Fruit fly (Drosophila melanogaster): ENCODE results near the gene CG42564.

DNA sequence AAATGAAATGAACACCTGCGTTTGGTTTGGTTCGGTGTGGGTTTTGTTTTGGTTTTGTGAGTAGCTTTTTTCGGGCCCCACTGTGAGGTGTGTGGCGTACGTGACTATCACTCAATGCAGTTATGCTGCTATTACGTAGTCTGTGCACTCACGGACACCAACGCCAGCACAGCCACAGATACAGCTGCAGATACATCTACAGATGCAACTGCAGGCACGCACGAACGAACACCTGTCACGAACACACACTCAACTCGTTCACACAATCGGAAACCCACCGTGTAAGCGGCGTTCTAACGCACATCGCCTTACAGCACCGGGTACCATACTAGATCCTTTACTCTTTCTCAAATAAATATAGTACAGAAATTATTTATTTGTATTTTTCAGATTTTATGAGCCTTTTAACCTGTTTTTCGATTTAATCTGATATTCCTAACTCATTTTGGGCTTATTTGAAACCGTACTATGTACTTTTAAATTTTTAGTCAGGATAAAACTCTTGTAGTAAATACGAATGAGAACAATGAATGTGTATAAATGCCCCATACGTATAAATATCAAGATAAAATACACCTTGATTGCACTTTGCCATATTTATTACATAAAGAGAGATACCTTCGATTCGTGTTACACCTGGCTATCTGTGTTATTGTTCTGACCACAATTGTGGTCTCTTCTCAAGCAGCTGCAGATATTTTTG is 51.3 kb downstream of the CG42564 start:
- TF ChIP-seq insv (optimal IDR thresholded peaks at IDR 0.05) (no peak), psq (optimal IDR thresholded peaks at IDR 0.05) (no peak), Sin3A (optimal IDR thresholded peaks at IDR 0.05) (no peak)
